Fruit fly (Drosophila melanogaster) whole organism, adult: Measurements from ENCODE around the gene Rrp40.

Experiments
- Hr96 ChIP-seq: fragments of 200-800 bp; sonication (Bioruptor generic); optimal IDR thresholded peaks from 2 replicates; lab custom pipeline; 2016; ENCODE audit warnings: missing biosample characterization, missing genetic modification characterization
- tj ChIP-seq: fragments of 200-800 bp; sonication (Bioruptor generic); optimal IDR thresholded peaks from 3 replicates; lab custom pipeline; 2017; ENCODE audit warnings: missing biosample characterization, mild to moderate bottlenecking, missing genetic modification characterization, moderate library complexity

- no peak for TF ChIP-seq tj (GFP tag; lab: Kevin White, UChicago)
- no peak for TF ChIP-seq Hr96
Measured at dm6 chr2L:1732189-1732588, 3.7 kb downstream of the Rrp40 start, which contains the start of the genes CG17652 and CG17646.
